Fruit fly (Drosophila melanogaster): ENCODE data around the gene CG11756.

Gene CG11756

DNA sequence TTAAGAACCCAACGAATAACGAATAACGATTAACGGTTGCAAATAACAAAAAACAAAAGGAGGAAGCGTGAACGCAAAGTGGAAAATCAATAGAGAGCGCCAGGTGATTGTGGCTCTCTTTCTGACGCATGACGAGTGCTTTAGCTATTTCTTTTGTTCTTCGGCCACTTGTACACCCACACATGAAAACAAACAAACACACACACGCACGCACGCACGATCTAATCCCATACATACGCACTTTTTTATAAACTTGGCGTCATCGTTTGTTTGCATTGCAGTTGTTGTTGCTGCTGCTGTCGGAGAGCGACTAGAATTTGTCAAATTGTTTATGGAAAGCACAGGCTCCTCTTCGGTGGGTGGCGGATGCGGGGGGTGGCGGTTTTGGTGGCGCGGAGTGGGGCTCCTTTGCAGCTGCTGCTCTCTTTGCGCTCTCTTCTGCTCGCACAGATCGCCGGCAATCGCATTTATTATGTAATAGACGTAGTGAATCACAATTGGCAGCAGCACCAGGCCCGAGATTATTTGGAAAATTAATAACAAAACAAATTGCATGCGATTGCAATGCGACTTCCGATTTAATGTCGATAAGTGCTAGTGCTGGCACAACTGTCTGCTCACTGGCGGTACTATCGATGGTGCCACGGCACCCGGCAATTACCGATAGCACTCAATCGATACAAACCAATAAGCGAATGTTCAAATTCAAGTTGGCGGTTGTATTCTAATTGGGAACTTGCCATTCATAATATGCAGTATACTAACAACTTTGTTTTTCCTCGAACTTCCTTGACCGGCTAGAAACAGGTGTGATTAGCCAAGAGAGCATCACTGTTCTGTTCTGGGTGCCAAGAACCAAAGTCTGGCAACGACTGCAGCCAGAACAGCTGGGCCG, 8.7 kb upstream of the CG11756 start (continued):
- TF ChIP-seq CG8388 (GFP tag; optimal IDR thresholded peaks at IDR 0.05) (no peak), Xbp1 (GFP tag; optimal IDR thresholded peaks at IDR 0.05) (peak; percentile 35), stwl (tag; optimal IDR thresholded peaks at IDR 0.05) (peak; percentile 54), Dbx (GFP tag; IDR thresholded peaks at IDR 0.05) (peak; percentile 29; the same call in 1 of the 3 replicates), kay (GFP tag; optimal IDR thresholded peaks at IDR 0.05) (no peak), CG4424 (GFP tag; optimal IDR thresholded peaks at IDR 0.05) (peak; percentile 19), bbx (GFP tag; IDR thresholded peaks at IDR 0.05; ENCODE audit: partially characterized antibody) (peak; percentile 87), gro (GFP tag; optimal IDR thresholded peaks at IDR 0.05) (peak; percentile 23), CG12071 (GFP tag; optimal IDR thresholded peaks at IDR 0.05) (no peak), ERR (GFP tag; optimal IDR thresholded peaks at IDR 0.05) (peak; percentile 68), kah (GFP tag; optimal IDR thresholded peaks at IDR 0.05) (peak; percentile 89), Rx (GFP tag; IDR thresholded peaks at IDR 0.05) (0 out of 2 replicates have a peak, but pooled peaks have one; percentile 2), Hmx (GFP tag; optimal IDR thresholded peaks at IDR 0.05) (no peak), seq (GFP tag; IDR thresholded peaks at IDR 0.05) (no peak), tio (GFP tag; optimal IDR thresholded peaks at IDR 0.05) (peak; percentile 4), cad (GFP tag; optimal IDR thresholded peaks at IDR 0.05) (no peak), az2 (GFP tag; optimal IDR thresholded peaks at IDR 0.05) (peak; percentile 13), knrl (GFP tag; IDR thresholded peaks at IDR 0.05; ENCODE audit: partially characterized antibody) (peak; percentile 93), unpg (GFP tag; optimal IDR thresholded peaks at IDR 0.05) (peak; percentile 9), so (GFP tag; IDR thresholded peaks at IDR 0.05) (no peak), CG3838 (GFP tag; optimal IDR thresholded peaks at IDR 0.05) (peak; percentile 1), CG31388 (GFP tag; optimal IDR thresholded peaks at IDR 0.05) (no peak), exex (tag; optimal IDR thresholded peaks at IDR 0.05) (peak; percentile 14), Ptx1 (GFP tag; IDR thresholded peaks at IDR 0.05) (peak; percentile 46; the same call in 1 of the 2 replicates), mirr (GFP tag; optimal IDR thresholded peaks at IDR 0.05) (peak; percentile 61), tgo (GFP tag; IDR thresholded peaks at IDR 0.05) (no peak), CG11085 (GFP tag; IDR thresholded peaks at IDR 0.05) (no peak), pb (GFP tag; optimal IDR thresholded peaks at IDR 0.05) (peak; percentile 33), CG2120 (GFP tag; optimal IDR thresholded peaks at IDR 0.05) (peak; percentile 75), Ssrp (tag; optimal IDR thresholded peaks at IDR 0.05) (no peak), Bdp1 (GFP tag; optimal IDR thresholded peaks at IDR 0.05) (no peak), slbo (GFP tag; IDR thresholded peaks at IDR 0.05) (peak; percentile 72), aop (GFP tag; IDR thresholded peaks at IDR 0.05) (no peak; the same call in none of the 2 replicates), gsb-n (tag; optimal IDR thresholded peaks at IDR 0.05) (no peak), CG18599 (GFP tag; optimal IDR thresholded peaks at IDR 0.05) (peak; percentile 12), row (GFP tag; IDR thresholded peaks at IDR 0.05) (peak; percentile 82), crc (GFP tag; optimal IDR thresholded peaks at IDR 0.05) (peak; percentile 9), Max (GFP tag; optimal IDR thresholded peaks at IDR 0.05) (peak; percentile 27), Ada2b (GFP tag; IDR thresholded peaks at IDR 0.05) (no peak), CG1602 (GFP tag; optimal IDR thresholded peaks at IDR 0.05) (no peak), Mrtf (GFP tag; IDR thresholded peaks at IDR 0.05) (no peak), ara (GFP tag; IDR thresholded peaks at IDR 0.05) (no peak), ham (GFP tag; IDR thresholded peaks at IDR 0.05) (no peak), yki (optimal IDR thresholded peaks at IDR 0.05) (no peak), ems (GFP tag; optimal IDR thresholded peaks at IDR 0.05) (no peak), CG11093 (GFP tag; IDR thresholded peaks at IDR 0.05) (no peak), MBD-R2 (GFP tag; IDR thresholded peaks at IDR 0.05) (peak; percentile 59), Adf1 (GFP tag; IDR thresholded peaks at IDR 0.05) (no peak; the same call in 1 of the 2 replicates), CG12236 (GFP tag; optimal IDR thresholded peaks at IDR 0.05) (no peak), CG11247 (GFP tag; IDR thresholded peaks at IDR 0.05) (peak; percentile 51; the same call in 1 of the 2 replicates), jigr1 (GFP tag; IDR thresholded peaks at IDR 0.05) (no peak)
